Worm (Caenorhabditis elegans) whole organism, young adult: Measurements from ENCODE around the gene Y38E10A.33.

Experiments
- B0261.1 ChIP-seq: sonication (generic microtip); optimal IDR thresholded peaks from 2 replicates; lab custom pipeline; 2016; ENCODE audit warnings: mild to moderate bottlenecking, missing genetic modification characterization, moderate library complexity, missing compliant biosample characterization
- B0336.3 ChIP-seq: fragments of 200-800 bp; sonication (Bioruptor generic); IDR thresholded peaks from 2 replicates; pipeline ENCODE4 v1.3.6; 2022; ENCODE audit warnings: missing genetic modification characterization, missing compliant biosample characterization
- D2030.7 ChIP-seq: fragments of 200-800 bp; sonication (Bioruptor generic); IDR thresholded peaks from 2 replicates; pipeline ENCODE4 v1.3.6; 2022; ENCODE audit warnings: missing genetic modification reagents, missing genetic modification characterization, missing compliant biosample characterization
- F22D6.2 ChIP-seq: sonication (generic microtip); optimal IDR thresholded peaks from 2 replicates; lab custom pipeline; 2016; ENCODE audit warnings: mild to moderate bottlenecking, missing genetic modification characterization, missing compliant biosample characterization
- F23B12.7 ChIP-seq: sonication (generic microtip); optimal IDR thresholded peaks from 2 replicates; lab custom pipeline; 2017; ENCODE audit warnings: missing genetic modification characterization, mild to moderate bottlenecking, missing compliant biosample characterization, antibody characterized with exemption, moderate library complexity; ENCODE audit not compliant: insufficient read depth
- F49E8.2 ChIP-seq: sonication (generic microtip); optimal IDR thresholded peaks from 3 replicates; lab custom pipeline; 2017; ENCODE audit warnings: missing genetic modification characterization, mild to moderate bottlenecking, missing compliant biosample characterization, antibody characterized with exemption, moderate library complexity; ENCODE audit not compliant: insufficient read depth
- F57C9.4 ChIP-seq: sonication (generic microtip); optimal IDR thresholded peaks from 2 replicates; lab custom pipeline; 2017; ENCODE audit warnings: mild to moderate bottlenecking, missing genetic modification characterization, missing compliant biosample characterization
- aptf-2 ChIP-seq: fragments of 200-800 bp; sonication (Bioruptor generic); conservative IDR thresholded peaks from 2 replicates; pipeline ENCODE4 v1.3.6; 2022; ENCODE audit warnings: missing genetic modification reagents, missing genetic modification characterization, missing compliant biosample characterization
- attf-6 ChIP-seq: fragments of 200-800 bp; sonication (Bioruptor generic); IDR thresholded peaks from 2 replicates; pipeline ENCODE4 v1.3.6; 2022; ENCODE audit warnings: missing genetic modification reagents, missing genetic modification characterization, missing compliant biosample characterization
- bed-1 ChIP-seq: fragments of 200-800 bp; sonication (Bioruptor generic); IDR thresholded peaks from 2 replicates; pipeline ENCODE4 v1.3.6; 2022; ENCODE audit warnings: missing genetic modification reagents, missing genetic modification characterization, missing compliant biosample characterization
- bed-2 ChIP-seq: fragments of 200-800 bp; sonication (Bioruptor generic); IDR thresholded peaks from 2 replicates; pipeline ENCODE4 v1.3.6; 2022; ENCODE audit warnings: missing genetic modification reagents, missing genetic modification characterization, missing compliant biosample characterization
- cebp-2 ChIP-seq: fragments of 200-800 bp; sonication (Bioruptor generic); IDR thresholded peaks from 2 replicates; pipeline ENCODE4 v1.3.6; 2022; ENCODE audit warnings: missing genetic modification characterization, missing compliant biosample characterization
- die-1 ChIP-seq: sonication (generic microtip); optimal IDR thresholded peaks from 2 replicates; lab custom pipeline; 2016; ENCODE audit warnings: missing genotype, mild to moderate bottlenecking, missing genetic modification characterization, missing compliant biosample characterization
- dpl-1 ChIP-seq: fragments of 150-350 bp; optimal IDR thresholded peaks from 2 replicates; lab custom pipeline; 2014; ENCODE audit warnings: missing biosample characterization, missing genetic modification reagents, missing genetic modification characterization
- efl-1 ChIP-seq: fragments of 150-350 bp; optimal IDR thresholded peaks from 2 replicates; lab custom pipeline; 2014; ENCODE audit warnings: missing biosample characterization, missing genetic modification reagents, missing genetic modification characterization
- egl-44 ChIP-seq: fragments of 200-800 bp; sonication (Bioruptor generic); IDR thresholded peaks from 2 replicates; pipeline ENCODE4 v1.3.6; 2022; ENCODE audit warnings: missing genetic modification reagents, missing genetic modification characterization, missing compliant biosample characterization
- egrh-3 ChIP-seq: fragments of 200-800 bp; sonication (Bioruptor generic); IDR thresholded peaks from 2 replicates; pipeline ENCODE4 v1.3.6; 2022; ENCODE audit warnings: missing genetic modification reagents, missing genetic modification characterization, missing compliant biosample characterization
- ets-4 ChIP-seq: fragments of 200-800 bp; sonication (Bioruptor generic); optimal IDR thresholded peaks from 2 replicates; lab custom pipeline; 2018; ENCODE audit warnings: mild to moderate bottlenecking, missing genetic modification characterization, missing compliant biosample characterization
- hlh-12 ChIP-seq: sonication (generic microtip); optimal IDR thresholded peaks from 2 replicates; lab custom pipeline; 2016; ENCODE audit warnings: missing genetic modification characterization, missing compliant biosample characterization
- hmg-20 ChIP-seq: fragments of 200-800 bp; sonication (Bioruptor generic); IDR thresholded peaks from 2 replicates; pipeline ENCODE4 v1.3.6; 2022; ENCODE audit warnings: missing genetic modification reagents, missing genetic modification characterization, missing compliant biosample characterization
- let-607 ChIP-seq, 2 experiments: fragments of 200-800 bp in 1 of 2; sonication (Bioruptor generic) in 1 of 2; sonication (generic microtip) in 1 of 2; optimal IDR thresholded peaks; 2 replicates each; lab custom pipeline; 2016 to 2018; ENCODE audit warnings: mild to moderate bottlenecking in 2 of 2, missing compliant biosample characterization in 2 of 2, missing genetic modification characterization in 2 of 2, moderate library complexity in 2 of 2, missing genotype in 1 of 2
- lin-54 ChIP-seq: fragments of 200-800 bp; sonication (Bioruptor generic); optimal IDR thresholded peaks from 2 replicates; lab custom pipeline; 2018; ENCODE audit warnings: mild to moderate bottlenecking, missing genetic modification characterization, missing compliant biosample characterization
- mcd-1 ChIP-seq: fragments of 200-800 bp; sonication (Bioruptor generic); IDR thresholded peaks from 2 replicates; pipeline ENCODE4 v1.3.6; 2022; ENCODE audit warnings: missing genetic modification reagents, missing genetic modification characterization, missing compliant biosample characterization
- nfyb-1 ChIP-seq: fragments of 200-800 bp; sonication (Bioruptor generic); IDR thresholded peaks from 2 replicates; pipeline ENCODE4 v1.3.6; 2022; ENCODE audit warnings: missing genetic modification reagents, missing genetic modification characterization, missing compliant biosample characterization
- nhr-27 ChIP-seq: fragments of 200-800 bp; sonication (Bioruptor generic); optimal IDR thresholded peaks from 2 replicates; lab custom pipeline; 2018; ENCODE audit warnings: mild to moderate bottlenecking, missing genetic modification characterization, moderate library complexity, missing compliant biosample characterization
- nhr-80 ChIP-seq: sonication (generic microtip); optimal IDR thresholded peaks from 2 replicates; lab custom pipeline; 2016; ENCODE audit warnings: missing genetic modification characterization, missing compliant biosample characterization
- rec-8 ChIP-seq, 2 experiments: sonication (generic microtip); optimal IDR thresholded peaks; 2 replicates each; lab custom pipeline; 2016; ENCODE audit warnings: mild to moderate bottlenecking in 2 of 2, missing genetic modification characterization in 2 of 2, missing genetic modification reagents in 2 of 2, missing genotype in 2 of 2, missing biosample characterization in 1 of 2, missing compliant biosample characterization in 1 of 2, moderate library complexity in 1 of 2
- sdz-38 ChIP-seq: sonication (generic microtip); optimal IDR thresholded peaks from 2 replicates; lab custom pipeline; 2016; ENCODE audit warnings: missing genotype, missing genetic modification characterization, missing compliant biosample characterization
- sea-2 ChIP-seq: fragments of 200-800 bp; sonication (Bioruptor generic); IDR thresholded peaks from 2 replicates; pipeline ENCODE4 v1.3.6; 2022; ENCODE audit warnings: missing genetic modification characterization, missing compliant biosample characterization
- unc-62 ChIP-seq: fragments of 150-350 bp; optimal IDR thresholded peaks from 2 replicates; lab custom pipeline; 2014; ENCODE audit warnings: missing biosample characterization, missing genetic modification reagents, missing genetic modification characterization
- zfh-2 ChIP-seq: fragments of 200-800 bp; sonication (Bioruptor generic); conservative IDR thresholded peaks from 2 replicates; pipeline ENCODE4 v1.3.6; 2022; ENCODE audit warnings: missing genetic modification reagents, missing genetic modification characterization, missing compliant biosample characterization
- ztf-22 ChIP-seq: fragments of 200-800 bp; sonication (Bioruptor generic); optimal IDR thresholded peaks from 2 replicates; lab custom pipeline; 2018; ENCODE audit warnings: mild to moderate bottlenecking, missing genetic modification characterization, moderate library complexity, missing compliant biosample characterization
- ztf-6 ChIP-seq: fragments of 200-800 bp; sonication (Bioruptor generic); IDR thresholded peaks from 2 replicates; pipeline ENCODE4 v1.3.6; 2022; ENCODE audit warnings: missing genetic modification reagents, missing genetic modification characterization, missing compliant biosample characterization

The Y38E10A.33 gene

ce11 chrII:12726704-12727103, 47.3 kb upstream of the Y38E10A.33 start (continued):
- no peak for TF ChIP-seq hlh-12
- no peak for TF ChIP-seq F57C9.4
- TF ChIP-seq nhr-80 (tag; lab: Kevin White, UChicago): no peak
- TF ChIP-seq D2030.7 (GFP tag; lab: Robert Waterston, UW): peak; percentile 30; the same call in 1 of the 2 replicates
- TF ChIP-seq egl-44 (GFP tag; lab: Robert Waterston, UW): 0 out of 2 replicates have a peak, but pooled peaks have one; percentile 46
- TF ChIP-seq B0336.3: peak; percentile 74; the same call in 1 of the 2 replicates
- no peak for TF ChIP-seq F22D6.2 (tag; lab: Kevin White, UChicago)
- TF ChIP-seq sdz-38 (tag; lab: Kevin White, UChicago): no peak
- TF ChIP-seq die-1 (tag; lab: Kevin White, UChicago): no peak
- TF ChIP-seq unc-62: no peak
- TF ChIP-seq rec-8 (tag; optimal IDR thresholded peaks at IDR 0.05; lab: Kevin White, UChicago): no peak
- no peak for TF ChIP-seq aptf-2 (GFP tag; lab: Robert Waterston, UW)
- TF ChIP-seq dpl-1 (GFP tag; lab: Kevin White, UChicago): no peak
- no peak for TF ChIP-seq efl-1 (GFP tag; lab: Kevin White, UChicago)

- TF ChIP-seq let-607 (tag; optimal IDR thresholded peaks at IDR 0.05; lab: Kevin White, UChicago) (no peak), nfyb-1 (GFP tag; lab: Robert Waterston, UW) (0 out of 2 replicates have a peak, but pooled peaks have one; percentile 31)
- TF ChIP-seq, all 124 proteins: peak for 1
Observed at ce11 chrII:12722685-12723287, 43.3 kb upstream of the Y38E10A.33 start.

- TF ChIP-seq bed-1: no peak
- no peak for TF ChIP-seq F23B12.7 (tag; lab: Kevin White, UChicago)
Observed at ce11 chrII:12722049-12722448, 42.6 kb upstream of the Y38E10A.33 start.

- TF ChIP-seq efl-1 (GFP tag; lab: Kevin White, UChicago) (no peak), zfh-2 (GFP tag; lab: Robert Waterston, UW) (peak; percentile 83), egrh-3 (peak; percentile 41; the same call in 1 of the 2 replicates), cebp-2 (GFP tag; lab: Robert Waterston, UW) (0 out of 2 replicates have a peak, but pooled peaks have one; percentile 54), bed-2 (GFP tag; lab: Robert Waterston, UW) (no peak)
Observed at ce11 chrII:12715757-12716350, 36.4 kb upstream of the Y38E10A.33 start.

- TF ChIP-seq ztf-22 (GFP tag; lab: Kevin White, UChicago): no peak
- 0 out of 2 replicates have a peak, but pooled peaks have one; percentile 10 for TF ChIP-seq cebp-2 (GFP tag; lab: Robert Waterston, UW)
- TF ChIP-seq sea-2 (GFP tag; lab: Robert Waterston, UW): no peak
Observed at ce11 chrII:12711490-12711889, 32.0 kb upstream of the Y38E10A.33 start.

- TF ChIP-seq lin-54 (GFP tag; lab: Kevin White, UChicago): no peak
- TF ChIP-seq zfh-2 (GFP tag; lab: Robert Waterston, UW): peak; percentile 64
- TF ChIP-seq F23B12.7 (tag; lab: Kevin White, UChicago): no peak
Observed at ce11 chrII:12696116-12696515, 16.7 kb upstream of the Y38E10A.33 start.

- TF ChIP-seq ztf-6 (no peak), mcd-1 (no peak), ets-4 (GFP tag; lab: Kevin White, UChicago) (no peak), nhr-27 (tag; lab: Kevin White, UChicago) (no peak), B0261.1 (tag; lab: Kevin White, UChicago) (no peak), hmg-20 (GFP tag; lab: Robert Waterston, UW) (no peak), F49E8.2 (tag; lab: Kevin White, UChicago) (no peak), attf-6 (GFP tag; lab: Robert Waterston, UW) (no peak)
Observed at ce11 chrII:12694112-12694511, 14.7 kb upstream of the Y38E10A.33 start, which contains the start of gene tbc-17. Gene tbc-17, plus strand, starts transcription at chrII:12694412.
